Fruit fly (Drosophila melanogaster) whole organism, prepupa: ENCODE data around the gene CG46397.

Source experiments
- Blimp-1 ChIP-seq: fragments of 200-800 bp; sonication (Bioruptor generic); optimal IDR thresholded peaks from 3 replicates; lab custom pipeline; 2017; ENCODE audit warnings: missing biosample characterization, missing genetic modification characterization, mild to moderate bottlenecking, moderate library complexity, missing genetic modification reagents
- CG10669 ChIP-seq: fragments of 200-800 bp; sonication (Bioruptor generic); optimal IDR thresholded peaks from 3 replicates; lab custom pipeline; 2018; ENCODE audit warnings: missing biosample characterization, mild to moderate bottlenecking, missing genetic modification characterization, moderate library complexity
- CG11294 ChIP-seq: fragments of 200-800 bp; sonication (Bioruptor generic); IDR thresholded peaks from 2 replicates; pipeline ENCODE4 v1.3.6; 2022; ENCODE audit warnings: missing biosample characterization, missing genetic modification characterization
- CG11762 ChIP-seq: fragments of 200-800 bp; sonication (Bioruptor generic); optimal IDR thresholded peaks from 3 replicates; lab custom pipeline; 2016; ENCODE audit warnings: missing biosample characterization, missing genetic modification characterization; ENCODE audit not compliant: insufficient read depth
- CG11902 ChIP-seq: fragments of 200-800 bp; sonication (Bioruptor generic); optimal IDR thresholded peaks from 3 replicates; lab custom pipeline; 2016; ENCODE audit warnings: missing biosample characterization, missing genetic modification characterization
- CG15336 ChIP-seq: fragments of 200-800 bp; sonication (Bioruptor generic); IDR thresholded peaks from 2 replicates; pipeline ENCODE4 v1.3.6; 2022; ENCODE audit warnings: missing biosample characterization, missing genetic modification characterization
- CG1621 ChIP-seq: fragments of 200-800 bp; sonication (Bioruptor generic); optimal IDR thresholded peaks from 3 replicates; lab custom pipeline; 2018; ENCODE audit warnings: missing biosample characterization, mild to moderate bottlenecking, missing genetic modification characterization
- CG31627 ChIP-seq: fragments of 200-800 bp; sonication (Bioruptor generic); optimal IDR thresholded peaks from 3 replicates; lab custom pipeline; 2016; ENCODE audit warnings: missing biosample characterization, missing genetic modification characterization
- CG32006 ChIP-seq: fragments of 200-800 bp; sonication (Bioruptor generic); optimal IDR thresholded peaks from 3 replicates; lab custom pipeline; 2017; ENCODE audit warnings: missing biosample characterization, mild to moderate bottlenecking, missing genetic modification characterization
- CG34406 ChIP-seq: fragments of 200-800 bp; sonication (Bioruptor generic); optimal IDR thresholded peaks from 3 replicates; lab custom pipeline; 2016; ENCODE audit warnings: missing biosample characterization, missing genetic modification characterization
- CG6163 ChIP-seq: fragments of 200-800 bp; sonication (Bioruptor generic); IDR thresholded peaks from 3 replicates; pipeline ENCODE4 v1.3.6; 2022; ENCODE audit warnings: missing biosample characterization, missing genetic modification characterization
- CG6792 ChIP-seq: fragments of 200-800 bp; sonication (Bioruptor generic); optimal IDR thresholded peaks from 3 replicates; lab custom pipeline; 2016; ENCODE audit warnings: missing biosample characterization, missing genetic modification characterization
- CG6808 ChIP-seq: fragments of 200-800 bp; sonication (Bioruptor generic); optimal IDR thresholded peaks from 3 replicates; lab custom pipeline; 2017; ENCODE audit warnings: missing biosample characterization, missing genetic modification characterization, mild to moderate bottlenecking, moderate library complexity, missing genetic modification reagents
- CG6854 ChIP-seq: fragments of 200-800 bp; sonication (Bioruptor generic); optimal IDR thresholded peaks from 2 replicates; lab custom pipeline; 2017; ENCODE audit warnings: missing biosample characterization, mild to moderate bottlenecking, missing genetic modification characterization
- CG7368 ChIP-seq: fragments of 200-800 bp; sonication (Bioruptor generic); optimal IDR thresholded peaks from 3 replicates; lab custom pipeline; 2016; ENCODE audit warnings: missing biosample characterization, missing genetic modification characterization
- CG8119 ChIP-seq: fragments of 200-800 bp; sonication (Bioruptor generic); IDR thresholded peaks from 3 replicates; pipeline ENCODE4 v1.3.6; 2022; ENCODE audit warnings: missing biosample characterization, missing genetic modification characterization
- CG8319 ChIP-seq: fragments of 200-800 bp; sonication (Bioruptor generic); optimal IDR thresholded peaks from 3 replicates; lab custom pipeline; 2016; ENCODE audit warnings: missing biosample characterization, missing genetic modification characterization
- CG9139 ChIP-seq: fragments of 200-800 bp; sonication (Bioruptor generic); optimal IDR thresholded peaks from 3 replicates; lab custom pipeline; 2017; ENCODE audit warnings: missing biosample characterization, mild to moderate bottlenecking, missing genetic modification characterization
- Eip75B ChIP-seq: fragments of 200-800 bp; sonication (Bioruptor generic); optimal IDR thresholded peaks from 3 replicates; lab custom pipeline; 2016; ENCODE audit warnings: missing biosample characterization, missing genetic modification characterization
- Eip78C ChIP-seq: fragments of 200-800 bp; sonication (Bioruptor generic); peaks from one replicate; lab custom pipeline; 2016; ENCODE audit warnings: missing biosample characterization, missing genetic modification characterization
- Ets21C ChIP-seq: fragments of 200-800 bp; sonication (Bioruptor generic); optimal IDR thresholded peaks from 3 replicates; lab custom pipeline; 2016; ENCODE audit warnings: missing biosample characterization, missing genetic modification characterization
- Ets96B ChIP-seq: fragments of 200-800 bp; optimal IDR thresholded peaks from 2 replicates; lab custom pipeline; 2019; ENCODE audit warnings: missing biosample characterization, mild to moderate bottlenecking, missing genetic modification characterization, moderate library complexity
- Gug ChIP-seq: fragments of 200-800 bp; sonication (Bioruptor generic); IDR thresholded peaks from 2 replicates; pipeline ENCODE4 v1.3.6; 2022; ENCODE audit warnings: missing biosample characterization, missing genetic modification characterization
- Hr4 ChIP-seq: fragments of 200-800 bp; sonication (Bioruptor generic); optimal IDR thresholded peaks from 3 replicates; lab custom pipeline; 2016; ENCODE audit warnings: missing biosample characterization, missing genetic modification characterization
- Lpt ChIP-seq: fragments of 200-800 bp; sonication (Bioruptor generic); optimal IDR thresholded peaks from 3 replicates; lab custom pipeline; 2016; ENCODE audit warnings: missing biosample characterization, missing genetic modification characterization
- Met ChIP-seq: fragments of 200-800 bp; sonication (Bioruptor generic); optimal IDR thresholded peaks from 3 replicates; lab custom pipeline; 2016; ENCODE audit warnings: missing biosample characterization, missing genetic modification characterization
- OdsH ChIP-seq: fragments of 200-800 bp; sonication (Bioruptor generic); optimal IDR thresholded peaks from 3 replicates; lab custom pipeline; 2016; ENCODE audit warnings: missing biosample characterization, missing genetic modification characterization
- Sox102F ChIP-seq: fragments of 200-800 bp; sonication (Bioruptor generic); optimal IDR thresholded peaks from 2 replicates; lab custom pipeline; 2016; ENCODE audit warnings: missing biosample characterization, mild to moderate bottlenecking, missing genetic modification characterization
- Sox14 ChIP-seq: fragments of 200-800 bp; sonication (Bioruptor generic); optimal IDR thresholded peaks from 3 replicates; lab custom pipeline; 2016; ENCODE audit warnings: missing biosample characterization, missing genetic modification characterization
- Sox15 ChIP-seq: fragments of 200-800 bp; sonication (Bioruptor generic); optimal IDR thresholded peaks from 3 replicates; lab custom pipeline; 2016; ENCODE audit warnings: missing biosample characterization, missing genetic modification characterization
- cyc ChIP-seq: fragments of 200-800 bp; sonication (Bioruptor generic); optimal IDR thresholded peaks from 3 replicates; lab custom pipeline; 2016; ENCODE audit warnings: missing biosample characterization, missing genetic modification characterization
- dac ChIP-seq: fragments of 200-800 bp; sonication (Bioruptor generic); optimal IDR thresholded peaks from 2 replicates; lab custom pipeline; 2017; ENCODE audit warnings: missing biosample characterization, mild to moderate bottlenecking, missing genetic modification characterization
- dsx ChIP-seq: fragments of 200-800 bp; optimal IDR thresholded peaks from 3 replicates; lab custom pipeline; 2019; ENCODE audit warnings: missing biosample characterization, mild to moderate bottlenecking, missing genetic modification characterization, moderate library complexity; ENCODE audit not compliant: poor library complexity, severe bottlenecking
- eg ChIP-seq: fragments of 200-800 bp; sonication (Bioruptor generic); IDR thresholded peaks from 3 replicates; pipeline ENCODE4 v1.3.6; 2022; ENCODE audit warnings: missing biosample characterization, missing genetic modification characterization
- esn ChIP-seq: fragments of 200-800 bp; sonication (Bioruptor generic); optimal IDR thresholded peaks from 2 replicates; lab custom pipeline; 2016; ENCODE audit warnings: missing biosample characterization, mild to moderate bottlenecking, missing genetic modification characterization, moderate library complexity
- fd59A ChIP-seq: fragments of 200-800 bp; sonication (Bioruptor generic); optimal IDR thresholded peaks from 2 replicates; lab custom pipeline; 2017; ENCODE audit warnings: missing biosample characterization, mild to moderate bottlenecking, missing genetic modification characterization, missing genetic modification reagents
- fkh ChIP-seq: fragments of 200-800 bp; sonication (Bioruptor generic); optimal IDR thresholded peaks from 3 replicates; lab custom pipeline; 2017; ENCODE audit warnings: missing biosample characterization, mild to moderate bottlenecking, missing genetic modification characterization, moderate library complexity
- net ChIP-seq: fragments of 200-800 bp; sonication (Bioruptor generic); optimal IDR thresholded peaks from 3 replicates; lab custom pipeline; 2016; ENCODE audit warnings: missing biosample characterization, missing genetic modification characterization
- pdm3 ChIP-seq: fragments of 200-800 bp; sonication (Bioruptor generic); optimal IDR thresholded peaks from 3 replicates; lab custom pipeline; 2016; ENCODE audit warnings: missing biosample characterization, missing genetic modification characterization
- salr ChIP-seq, 2 experiments: fragments of 200-800 bp; sonication (Bioruptor generic); optimal IDR thresholded peaks; 3 replicates each; lab custom pipeline; 2016 to 2018; ENCODE audit warnings: missing biosample characterization in 2 of 2, missing genetic modification characterization in 2 of 2, mild to moderate bottlenecking in 1 of 2
- spab ChIP-seq: fragments of 200-800 bp; sonication (Bioruptor generic); optimal IDR thresholded peaks from 2 replicates; lab custom pipeline; 2017; ENCODE audit warnings: missing biosample characterization, mild to moderate bottlenecking, missing genetic modification characterization, missing genetic modification reagents
- ss ChIP-seq, 2 experiments: fragments of 200-800 bp; sonication (Bioruptor generic); optimal IDR thresholded peaks; 2 replicates in 1 of 2; 3 replicates in 1 of 2; lab custom pipeline; 2017 to 2018; ENCODE audit warnings: mild to moderate bottlenecking in 2 of 2, missing biosample characterization in 2 of 2, missing genetic modification characterization in 2 of 2, moderate library complexity in 1 of 2
- svp ChIP-seq: fragments of 200-800 bp; sonication (Bioruptor generic); peaks from one replicate; lab custom pipeline; 2016; ENCODE audit warnings: missing biosample characterization, missing genetic modification characterization
- topi ChIP-seq: fragments of 200-800 bp; sonication (Bioruptor generic); optimal IDR thresholded peaks from 3 replicates; lab custom pipeline; 2016; ENCODE audit warnings: missing biosample characterization, missing genetic modification characterization

Gene CG46397

DNA sequence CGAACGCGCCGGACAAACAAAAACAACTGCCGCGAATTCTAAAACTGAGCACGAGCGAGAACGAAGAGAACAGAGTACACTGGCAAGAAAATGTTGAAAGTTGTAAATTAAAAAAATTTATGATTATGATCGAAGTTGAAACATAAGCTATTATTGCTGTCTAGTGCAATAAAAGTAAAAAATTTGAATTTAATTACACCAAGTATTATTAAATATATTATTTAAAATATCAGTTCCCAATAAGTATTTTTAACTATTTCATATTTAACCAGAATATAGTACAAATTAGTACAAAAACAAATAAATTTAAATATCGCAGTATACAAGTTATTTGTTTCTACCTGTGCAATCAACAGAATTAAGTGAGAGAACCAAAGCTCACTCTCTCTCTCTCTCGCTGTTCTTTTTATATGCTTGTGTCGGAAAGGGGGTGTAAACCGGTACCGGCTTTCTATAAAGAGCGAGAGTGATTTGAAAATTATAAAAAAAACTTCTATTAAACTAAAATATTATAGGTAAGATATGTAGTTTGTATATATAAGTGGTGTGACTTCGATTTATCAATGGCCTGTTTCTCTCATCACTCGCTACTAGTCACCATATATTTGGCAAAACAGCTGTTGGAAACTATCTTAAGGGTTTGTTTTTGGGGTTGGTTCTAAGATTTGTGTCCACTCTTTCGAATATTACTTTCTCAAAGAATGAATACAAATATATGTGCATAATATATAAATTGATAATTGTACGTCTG lies 4.3 kb downstream of the CG46397 start, which contains the start of gene C1GalTA (continued):
- TF ChIP-seq CG31627 (GFP tag; lab: Kevin White, UChicago) = peak; percentile 80
- peak; percentile 97 for TF ChIP-seq CG10669 (GFP tag; lab: Kevin White, UChicago)
- TF ChIP-seq ss (GFP tag; optimal IDR thresholded peaks at IDR 0.05; lab: Kevin White, UChicago) = peak; percentile 98 to 99
- peak; percentile 97 for TF ChIP-seq CG9139 (GFP tag; lab: Kevin White, UChicago)
- TF ChIP-seq Lpt (GFP tag; lab: Kevin White, UChicago) = peak; percentile 95
- TF ChIP-seq Eip78C (GFP tag; lab: Kevin White, UChicago) = peak; percentile 98
- TF ChIP-seq Gug (GFP tag; lab: Robert Waterston, UW) = peak; percentile 96
- peak; percentile 97 for TF ChIP-seq CG6163 (GFP tag; lab: Robert Waterston, UW)
- TF ChIP-seq Eip75B (GFP tag; lab: Kevin White, UChicago) = peak; percentile 86
- TF ChIP-seq Met (GFP tag; lab: Kevin White, UChicago) = peak; percentile 89
- peak; percentile 78 for TF ChIP-seq Sox15 (GFP tag; lab: Kevin White, UChicago)
- peak; percentile 82 for TF ChIP-seq CG11902 (GFP tag; lab: Kevin White, UChicago)
- peak; percentile 95 for TF ChIP-seq Blimp-1 (GFP tag; lab: Kevin White, UChicago)
- peak; percentile 85 for TF ChIP-seq Sox102F (GFP tag; lab: Kevin White, UChicago)
- peak; percentile 93 for TF ChIP-seq CG7368 (GFP tag; lab: Kevin White, UChicago)
- TF ChIP-seq dsx (GFP tag; lab: Kevin White, UChicago) = peak; percentile 99
- peak; percentile 96 for TF ChIP-seq CG11294 (GFP tag; lab: Robert Waterston, UW)
- peak; percentile 94 for TF ChIP-seq CG6854 (GFP tag; lab: Kevin White, UChicago)
- peak; percentile 99 for TF ChIP-seq CG8119 (GFP tag; lab: Robert Waterston, UW)
- peak; percentile 81 for TF ChIP-seq dac (GFP tag; lab: Kevin White, UChicago)
- TF ChIP-seq Hr4 = peak; percentile 75
- peak; percentile 97 for TF ChIP-seq CG32006 (GFP tag; lab: Kevin White, UChicago)
- TF ChIP-seq CG6792 (GFP tag; lab: Kevin White, UChicago) = peak; percentile 96
- peak; percentile 88 for TF ChIP-seq topi (GFP tag; lab: Kevin White, UChicago)
- TF ChIP-seq salr (GFP tag; optimal IDR thresholded peaks at IDR 0.05; lab: Kevin White, UChicago) = peak; percentile 77 to 98
- TF ChIP-seq pdm3 (GFP tag; lab: Kevin White, UChicago) = peak; percentile 83
- peak; percentile 90 for TF ChIP-seq CG1621 (tag; lab: Kevin White, UChicago)
- peak; percentile 99 for TF ChIP-seq Ets96B (tag; lab: Kevin White, UChicago)
- TF ChIP-seq CG15336 (GFP tag; lab: Robert Waterston, UW) = peak; percentile 98
- TF ChIP-seq Ets21C (GFP tag; lab: Kevin White, UChicago) = peak; percentile 75
- TF ChIP-seq spab = peak; percentile 98
- peak; percentile 87 for TF ChIP-seq CG8319
- TF ChIP-seq CG34406 (GFP tag; lab: Kevin White, UChicago) = peak; percentile 98
- peak; percentile 97 for TF ChIP-seq eg (GFP tag; lab: Robert Waterston, UW)
- peak; percentile 96 for TF ChIP-seq CG11762
- peak; percentile 92 for TF ChIP-seq net

DNA sequence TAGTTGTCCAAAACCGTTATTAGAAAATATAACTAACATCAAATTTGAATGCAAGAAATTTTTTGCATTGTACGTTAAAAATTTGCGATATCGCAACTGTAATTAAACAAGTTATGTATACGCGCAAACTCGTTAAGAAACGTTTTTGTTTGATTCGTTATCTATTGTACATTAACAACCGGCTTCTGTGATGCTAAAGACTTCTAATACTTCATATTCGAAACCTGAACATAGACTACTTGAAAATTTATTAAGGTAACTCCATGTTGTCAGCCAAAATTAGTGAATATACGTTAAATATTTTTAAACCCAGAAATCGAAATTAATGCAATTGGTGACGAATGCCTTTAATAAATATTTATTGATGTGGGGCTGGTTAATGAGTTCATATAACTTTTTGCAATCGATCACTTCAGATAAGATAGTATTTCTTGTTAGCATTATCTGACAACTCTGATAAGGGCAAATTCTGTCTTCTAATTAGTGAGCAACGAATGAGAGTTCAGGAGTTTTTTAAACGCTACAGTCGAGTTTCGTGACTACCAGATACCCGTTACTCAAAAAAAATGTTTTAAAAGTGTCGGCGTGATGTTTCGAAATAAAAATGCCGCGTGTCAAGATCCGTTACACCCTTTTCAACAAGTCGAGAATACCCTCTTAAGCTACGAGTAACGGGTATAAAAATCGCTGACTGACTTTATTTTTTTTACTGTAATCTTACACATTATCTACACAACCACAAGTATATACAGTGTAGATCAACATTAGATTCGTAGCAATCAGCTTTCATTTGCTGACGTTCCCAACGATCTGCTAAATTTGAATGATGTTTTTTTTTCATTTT lies 5.3 kb downstream of the CG46397 start:
- TF ChIP-seq salr (GFP tag; optimal IDR thresholded peaks at IDR 0.05; lab: Kevin White, UChicago) = peak in 1 of 2 experiments; percentile 32
- TF ChIP-seq CG9139 (GFP tag; lab: Kevin White, UChicago) = no peak
- no peak; the same call in 2 of the 3 replicates for TF ChIP-seq CG8119 (GFP tag; lab: Robert Waterston, UW)
- TF ChIP-seq esn (GFP tag; lab: Kevin White, UChicago) = peak; percentile 74
- TF ChIP-seq eg (GFP tag; lab: Robert Waterston, UW) = peak; percentile 42; the same call in 1 of the 3 replicates
- no peak for TF ChIP-seq fkh (GFP tag; lab: Kevin White, UChicago)
- TF ChIP-seq pdm3 (GFP tag; lab: Kevin White, UChicago) = peak; percentile 70
- TF ChIP-seq Hr4 = peak; percentile 47
- peak; percentile 55 for TF ChIP-seq Sox14 (GFP tag; lab: Kevin White, UChicago)
- peak; percentile 52 for TF ChIP-seq dsx (GFP tag; lab: Kevin White, UChicago)
- peak; percentile 31 for TF ChIP-seq CG6808 (GFP tag; lab: Kevin White, UChicago)
- peak; percentile 59 for TF ChIP-seq CG31627 (GFP tag; lab: Kevin White, UChicago)
- peak; percentile 54 for TF ChIP-seq CG32006 (GFP tag; lab: Kevin White, UChicago)
- TF ChIP-seq svp (GFP tag; lab: Kevin White, UChicago) = peak; percentile 42
- no peak for TF ChIP-seq ss (GFP tag; optimal IDR thresholded peaks at IDR 0.05; lab: Kevin White, UChicago)
- peak; percentile 15 for TF ChIP-seq spab
- TF ChIP-seq Met (GFP tag; lab: Kevin White, UChicago) = peak; percentile 65
- peak; percentile 33 for TF ChIP-seq CG10669 (GFP tag; lab: Kevin White, UChicago)
- TF ChIP-seq fd59A = peak; percentile 14
- peak; percentile 41 for TF ChIP-seq CG11762
- TF ChIP-seq cyc = peak; percentile 56
- TF ChIP-seq OdsH (GFP tag; lab: Kevin White, UChicago) = peak; percentile 64
